Worm (Caenorhabditis elegans): Measurements from ENCODE around the gene lsm-3.

The lsm-3 gene

ce11 chrIV:13388779-13389178, 1.8 kb downstream of the lsm-3 start (continued):
- TF ChIP-seq ZK185.1 (tag; optimal IDR thresholded peaks at IDR 0.05; ENCODE audit: poor library complexity, severe bottlenecking) (peak; percentile 36), dpff-1 (tag; optimal IDR thresholded peaks at IDR 0.05) (peak; percentile 50), tbp1 (GFP tag; optimal IDR thresholded peaks at IDR 0.05) (no peak), F22D6.2 (tag; optimal IDR thresholded peaks at IDR 0.05) (peak; percentile 29), ztf-18 (tag; optimal IDR thresholded peaks at IDR 0.05) (no peak), T26A5.8 (tag; optimal IDR thresholded peaks at IDR 0.05) (no peak), B0035.1 (tag; optimal IDR thresholded peaks at IDR 0.05) (peak; percentile 74), madf-8 (GFP tag; conservative IDR thresholded peaks at IDR 0.05) (no peak), athp-1 (tag; optimal IDR thresholded peaks at IDR 0.05) (no peak), hlh-12 (tag; optimal IDR thresholded peaks at IDR 0.05) (no peak), pha-4 (tag; optimal IDR thresholded peaks at IDR 0.05) (no peak), rpc-1 (optimal IDR thresholded peaks at IDR 0.05) (no peak), rpc-1 (tag; optimal IDR thresholded peaks at IDR 0.05) (no peak), repo-1 (tag; optimal IDR thresholded peaks at IDR 0.05) (peak; percentile 82), ceh-79 (tag; optimal IDR thresholded peaks at IDR 0.05) (no peak), Y79H2A.3 (GFP tag; conservative IDR thresholded peaks at IDR 0.05) (no peak), snpc-4 (GFP tag; optimal IDR thresholded peaks at IDR 0.05) (no peak), snpc-4 (tag; optimal IDR thresholded peaks at IDR 0.05) (no peak), zfh-2 (GFP tag; conservative IDR thresholded peaks at IDR 0.05) (no peak), gei-17 (GFP tag; optimal IDR thresholded peaks at IDR 0.05) (peak; percentile 20), Y56A3A.18 (GFP tag; IDR thresholded peaks at IDR 0.05) (peak; percentile 67; the same call in 1 of the 2 replicates), nfyb-1 (GFP tag; IDR thresholded peaks at IDR 0.05) (0 out of 2 replicates have a peak, but pooled peaks have one; percentile 34), lin-40 (tag; optimal IDR thresholded peaks at IDR 0.05) (peak; percentile 47), ceh-27 (GFP tag; optimal IDR thresholded peaks at IDR 0.05) (peak; percentile 18), lir-1 (GFP tag; conservative IDR thresholded peaks at IDR 0.05) (no peak), ztf-6 (GFP tag; IDR thresholded peaks at IDR 0.05) (no peak), B0261.1 (tag; optimal IDR thresholded peaks at IDR 0.05) (no peak), tbx-9 (tag; optimal IDR thresholded peaks at IDR 0.05; ENCODE audit: borderline replicate concordance) (no peak), C06A6.2 (GFP tag; conservative IDR thresholded peaks at IDR 0.05) (no peak), snpc-3.4 (tag; optimal IDR thresholded peaks at IDR 0.05) (peak; percentile 30), ceh-40 (GFP tag; IDR thresholded peaks at IDR 0.05) (no peak), tlf-1 (GFP tag; optimal IDR thresholded peaks at IDR 0.05) (peak; percentile 29), attf-5 (GFP tag; optimal IDR thresholded peaks at IDR 0.05) (no peak), madf-3 (GFP tag; IDR thresholded peaks at IDR 0.05) (0 out of 2 replicates have a peak, but pooled peaks have one; percentile 60), him-1 (tag; optimal IDR thresholded peaks at IDR 0.05) (no peak), fkh-3 (tag; optimal IDR thresholded peaks at IDR 0.05) (no peak), rcor-1 (GFP tag; IDR thresholded peaks at IDR 0.05) (no peak), Y53F4B.3 (GFP tag; IDR thresholded peaks at IDR 0.05) (no peak), pbrm-1 (GFP tag; IDR thresholded peaks at IDR 0.05) (peak; percentile 71), bed-2 (GFP tag; IDR thresholded peaks at IDR 0.05) (no peak), egl-44 (GFP tag; IDR thresholded peaks at IDR 0.05) (no peak), nhr-27 (tag; optimal IDR thresholded peaks at IDR 0.05) (no peak), F55B11.4 (tag; optimal IDR thresholded peaks at IDR 0.05; ENCODE audit: borderline replicate concordance, insufficient read depth) (no peak), sdz-38 (tag; optimal IDR thresholded peaks at IDR 0.05) (no peak)
